Fruit fly (Drosophila melanogaster) S2 (cell line): ENCODE results near the gene par-6.

Experiments
- CG8478 ChIP-seq: fragments of >200 bp; optimal IDR thresholded peaks from 2 replicates; lab custom pipeline; 2018
- CTCF ChIP-seq, 2 experiments: fragments of >200 bp; optimal IDR thresholded peaks; 2 replicates each; lab custom pipeline; 2018

Gene par-6

dm6 chrX:17745705-17746416 lies 42.7 kb downstream of the par-6 start:
- TF ChIP-seq CG8478 (lab: Kevin White, UChicago) (no peak), CTCF (optimal IDR thresholded peaks at IDR 0.05; lab: Kevin White, UChicago) (no peak)

dm6 chrX:17751658-17752057 lies 48.5 kb downstream of the par-6 start:
- peak; percentile 97 for TF ChIP-seq CTCF (optimal IDR thresholded peaks at IDR 0.05; lab: Kevin White, UChicago)
- TF ChIP-seq CG8478 (lab: Kevin White, UChicago) = no peak

- no peak for TF ChIP-seq CG8478 (lab: Kevin White, UChicago)
- TF ChIP-seq CTCF (optimal IDR thresholded peaks at IDR 0.05; lab: Kevin White, UChicago) = no peak
Observed at dm6 chrX:17755158-17755557, 52.0 kb downstream of the par-6 start.
